Fruit fly (Drosophila melanogaster): ENCODE results near the gene CG4080.

Gene CG4080

DNA sequence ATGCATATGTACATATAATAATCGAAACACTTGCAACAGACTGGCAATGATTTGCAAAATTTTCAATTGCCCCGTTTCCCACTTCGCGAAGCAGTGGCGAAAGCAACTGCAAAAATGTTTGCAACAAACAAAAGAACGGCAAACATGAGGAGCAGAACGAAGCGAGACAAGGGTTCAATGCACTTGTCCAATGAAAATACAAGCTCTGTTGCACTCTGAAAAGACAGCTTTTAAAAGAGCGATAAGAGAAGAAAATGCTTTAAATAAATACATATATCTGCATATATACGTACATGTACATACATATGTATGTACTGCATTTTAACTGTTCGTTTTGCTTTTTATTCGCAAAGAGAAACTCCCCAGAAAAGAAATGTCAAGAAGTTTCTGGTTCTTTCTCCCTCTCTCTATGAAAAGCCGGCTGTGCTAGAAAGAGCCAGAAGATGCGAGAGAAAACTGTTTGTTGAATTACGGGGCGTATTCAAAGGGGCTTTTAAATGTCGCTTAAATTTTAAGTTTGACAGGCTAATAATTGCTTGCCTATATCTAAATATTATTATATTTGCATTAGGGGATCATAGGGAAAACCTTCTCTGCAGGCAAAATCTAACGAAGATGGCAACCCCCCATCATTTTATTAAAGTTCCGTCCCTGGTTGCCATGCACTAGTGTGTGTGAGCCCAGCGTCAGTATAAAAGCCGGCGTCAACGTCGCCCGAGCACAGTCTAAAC is 15.5 kb downstream of the CG4080 start, which contains the start of gene Hsp27 (continued):
- TF ChIP-seq Sin3A (optimal IDR thresholded peaks at IDR 0.05) (no peak), her (GFP tag; optimal IDR thresholded peaks at IDR 0.05) (peak; percentile 80), tll (GFP tag; optimal IDR thresholded peaks at IDR 0.05) (peak in 1 of 2 experiments; percentile 50), sna (GFP tag; IDR thresholded peaks at IDR 0.05; ENCODE audit: partially characterized antibody) (no peak), CG4854 (GFP tag; optimal IDR thresholded peaks at IDR 0.05) (peak; percentile 96), stwl (tag; optimal IDR thresholded peaks at IDR 0.05) (peak; percentile 65), CG12104 (GFP tag; optimal IDR thresholded peaks at IDR 0.05) (peak; percentile 92), Xbp1 (GFP tag; optimal IDR thresholded peaks at IDR 0.05) (peak; percentile 99), ftz-f1 (GFP tag; optimal IDR thresholded peaks at IDR 0.05) (peak; percentile 81), CG18011 (GFP tag; optimal IDR thresholded peaks at IDR 0.05) (peak; percentile 89), oc (tag; optimal IDR thresholded peaks at IDR 0.05) (peak; percentile 99), CG11456 (GFP tag; IDR thresholded peaks at IDR 0.05) (peak; percentile 98), lilli (GFP tag; optimal IDR thresholded peaks at IDR 0.05) (peak; percentile 98), unc-4 (GFP tag; IDR thresholded peaks at IDR 0.05; ENCODE audit: partially characterized antibody) (no peak), grau (tag; optimal IDR thresholded peaks at IDR 0.05) (peak; percentile 97), wek (GFP tag; optimal IDR thresholded peaks at IDR 0.05) (peak; percentile 80), Six4 (GFP tag; optimal IDR thresholded peaks at IDR 0.05) (peak; percentile 97), Aef1 (GFP tag; IDR thresholded peaks at IDR 0.05) (peak; percentile 98), inv (GFP tag; IDR thresholded peaks at IDR 0.05; ENCODE audit: partially characterized antibody) (no peak), Hand (GFP tag; optimal IDR thresholded peaks at IDR 0.05) (peak; percentile 92), mirr (GFP tag; optimal IDR thresholded peaks at IDR 0.05) (peak; percentile 81), CG1602 (GFP tag; optimal IDR thresholded peaks at IDR 0.05) (peak; percentile 98), Dfd (GFP tag; optimal IDR thresholded peaks at IDR 0.05) (no peak), CG3163 (GFP tag; optimal IDR thresholded peaks at IDR 0.05) (peak; percentile 69), CG16779 (GFP tag; IDR thresholded peaks at IDR 0.05) (peak; percentile 97), Bgb (GFP tag; IDR thresholded peaks at IDR 0.05; ENCODE audit: partially characterized antibody) (no peak), vvl (GFP tag; IDR thresholded peaks at IDR 0.05) (peak; percentile 99), D (optimal IDR thresholded peaks at IDR 0.05) (no peak), D (GFP tag; optimal IDR thresholded peaks at IDR 0.05) (peak; percentile 98), CG11504 (tag; optimal IDR thresholded peaks at IDR 0.05) (peak; percentile 97), Sox102F (GFP tag; optimal IDR thresholded peaks at IDR 0.05) (peak; percentile 99), CG3995 (GFP tag; optimal IDR thresholded peaks at IDR 0.05) (peak; percentile 80), yki (optimal IDR thresholded peaks at IDR 0.05) (no peak), Eip74EF (GFP tag; optimal IDR thresholded peaks at IDR 0.05) (peak in 1 of 2 experiments; percentile 97), CG9215 (GFP tag; IDR thresholded peaks at IDR 0.05) (peak; percentile 96), CG1792 (GFP tag; optimal IDR thresholded peaks at IDR 0.05) (peak; percentile 92), CG33557 (GFP tag; optimal IDR thresholded peaks at IDR 0.05) (peak; percentile 74), CG2875 (GFP tag; optimal IDR thresholded peaks at IDR 0.05) (peak; percentile 99), CG4328 (GFP tag; optimal IDR thresholded peaks at IDR 0.05) (peak; percentile 84), nau (GFP tag; optimal IDR thresholded peaks at IDR 0.05) (peak; percentile 99), HHEX (GFP tag; optimal IDR thresholded peaks at IDR 0.05) (peak; percentile 97), CG9817 (tag; optimal IDR thresholded peaks at IDR 0.05) (peak; percentile 96), CG31224 (GFP tag; IDR thresholded peaks at IDR 0.05) (peak; percentile 96), CG1529 (GFP tag; optimal IDR thresholded peaks at IDR 0.05) (peak; percentile 98), Mrtf (GFP tag; IDR thresholded peaks at IDR 0.05) (peak; percentile 98), z (GFP tag; IDR thresholded peaks at IDR 0.05) (peak; percentile 78; the same call in 2 of the 3 replicates), tgo (GFP tag; IDR thresholded peaks at IDR 0.05) (peak; percentile 99), sob (GFP tag; IDR thresholded peaks at IDR 0.05) (peak; percentile 98), unpg (GFP tag; optimal IDR thresholded peaks at IDR 0.05) (peak; percentile 99)

Data from whole organism, embryonic.